Worm (Caenorhabditis elegans): Measurements from ENCODE around the gene C56G2.5.

C56G2.5 gene

ce11 chrIII:6280070-6280596, 43.9 kb downstream of the C56G2.5 start, which contains the start of gene hmg-1.2:
Gene hmg-1.2 (plus strand): TSS chrIII:6280380.
- TF ChIP-seq scrt-1 (GFP tag; IDR thresholded peaks at IDR 0.05) (no peak), hnd-1 (tag; optimal IDR thresholded peaks at IDR 0.05) (no peak), ceh-13 (GFP tag; optimal IDR thresholded peaks at IDR 0.05) (no peak), F13C5.2 (tag; optimal IDR thresholded peaks at IDR 0.05) (peak; percentile 24), ets-7 (tag; optimal IDR thresholded peaks at IDR 0.05) (no peak), tra-4 (tag; optimal IDR thresholded peaks at IDR 0.05) (no peak), hmg-4 (GFP tag; optimal IDR thresholded peaks at IDR 0.05) (peak; percentile 87), hmbx-1 (tag; optimal IDR thresholded peaks at IDR 0.05) (no peak), ama-1 (optimal IDR thresholded peaks at IDR 0.05) (no peak)

ce11 chrIII:6279453-6279852, 44.6 kb downstream of the C56G2.5 start:
- TF ChIP-seq tbx-11 (GFP tag; IDR thresholded peaks at IDR 0.05) (no peak), tbx-37 (GFP tag; conservative IDR thresholded peaks at IDR 0.05) (no peak), scrt-1 (GFP tag; IDR thresholded peaks at IDR 0.05) (no peak), B0310.2 (tag; optimal IDR thresholded peaks at IDR 0.05) (no peak), ceh-13 (GFP tag; optimal IDR thresholded peaks at IDR 0.05) (no peak), F13C5.2 (tag; optimal IDR thresholded peaks at IDR 0.05) (no peak), hmbx-1 (tag; optimal IDR thresholded peaks at IDR 0.05) (no peak), tra-4 (tag; optimal IDR thresholded peaks at IDR 0.05) (no peak), ets-7 (tag; optimal IDR thresholded peaks at IDR 0.05) (no peak), hmg-4 (GFP tag; optimal IDR thresholded peaks at IDR 0.05) (no peak), ceh-36 (tag; optimal IDR thresholded peaks at IDR 0.05) (no peak), ama-1 (optimal IDR thresholded peaks at IDR 0.05) (no peak), aly-1 (tag; optimal IDR thresholded peaks at IDR 0.05) (no peak), sea-1 (GFP tag; conservative IDR thresholded peaks at IDR 0.05) (no peak), pes-1 (GFP tag; IDR thresholded peaks at IDR 0.05) (no peak), hnd-1 (tag; optimal IDR thresholded peaks at IDR 0.05) (no peak)

- TF ChIP-seq aly-1 (tag; optimal IDR thresholded peaks at IDR 0.05): no peak
- no peak for TF ChIP-seq tbx-37 (GFP tag; conservative IDR thresholded peaks at IDR 0.05)
- TF ChIP-seq hnd-1 (tag; optimal IDR thresholded peaks at IDR 0.05): no peak
- TF ChIP-seq B0310.2 (tag; optimal IDR thresholded peaks at IDR 0.05): no peak
- TF ChIP-seq ama-1 (optimal IDR thresholded peaks at IDR 0.05): no peak
- no peak for TF ChIP-seq hmg-4 (GFP tag; optimal IDR thresholded peaks at IDR 0.05)
- no peak for TF ChIP-seq flt-1 (GFP tag; IDR thresholded peaks at IDR 0.05)
- no peak for TF ChIP-seq tra-4 (tag; optimal IDR thresholded peaks at IDR 0.05)
- no peak for TF ChIP-seq F13C5.2 (tag; optimal IDR thresholded peaks at IDR 0.05)
Observed at ce11 chrIII:6278301-6278827, 45.7 kb downstream of the C56G2.5 start, which contains the start of gene C18F10.7. Gene C18F10.7 (minus strand): TSS chrIII:6278351.

- no peak for TF ChIP-seq ama-1 (optimal IDR thresholded peaks at IDR 0.05)
- TF ChIP-seq flt-1 (GFP tag; IDR thresholded peaks at IDR 0.05): no peak
- TF ChIP-seq hnd-1 (tag; optimal IDR thresholded peaks at IDR 0.05): no peak
- no peak for TF ChIP-seq tbx-11 (GFP tag; IDR thresholded peaks at IDR 0.05)
- TF ChIP-seq hmg-4 (GFP tag; optimal IDR thresholded peaks at IDR 0.05): no peak
- no peak for TF ChIP-seq tra-4 (tag; optimal IDR thresholded peaks at IDR 0.05)
- TF ChIP-seq F13C5.2 (tag; optimal IDR thresholded peaks at IDR 0.05): no peak
- no peak for TF ChIP-seq ets-7 (tag; optimal IDR thresholded peaks at IDR 0.05)
- TF ChIP-seq B0310.2 (tag; optimal IDR thresholded peaks at IDR 0.05): no peak
- no peak for TF ChIP-seq hmbx-1 (tag; optimal IDR thresholded peaks at IDR 0.05)
Observed at ce11 chrIII:6272868-6273267, 51.2 kb downstream of the C56G2.5 start, which contains the start of gene C18F10.2. Gene C18F10.2 (plus strand): TSS chrIII:6273168.
